Worm (Caenorhabditis elegans): Measurements from ENCODE around the gene oga-1.
A peak's percentile ranks its signal among the peaks of the same experiment; 100 is the strongest.

Gene oga-1

ce11 chrX:9372987-9373386, 25.8 kb upstream of the oga-1 start (continued):
- TF ChIP-seq fkh-8 (tag; optimal IDR thresholded peaks at IDR 0.05) = peak; percentile 9
- peak; percentile 69 for TF ChIP-seq rnt-1 (tag; optimal IDR thresholded peaks at IDR 0.05)
- TF ChIP-seq lin-35 (GFP tag; optimal IDR thresholded peaks at IDR 0.05) = peak in 1 of 2 experiments; percentile 56
- peak; percentile 63 for TF ChIP-seq nhr-19 (GFP tag; conservative IDR thresholded peaks at IDR 0.05)
- TF ChIP-seq nhr-90 (tag; optimal IDR thresholded peaks at IDR 0.05; ENCODE audit: poor library complexity) = peak; percentile 55
- no peak for TF ChIP-seq unc-86 (tag; optimal IDR thresholded peaks at IDR 0.05)
- peak; percentile 16 for TF ChIP-seq zip-4 (GFP tag; optimal IDR thresholded peaks at IDR 0.05)
- no peak for TF ChIP-seq efl-3 (GFP tag; optimal IDR thresholded peaks at IDR 0.05)
- TF ChIP-seq mep-1 (tag; optimal IDR thresholded peaks at IDR 0.05) = peak; percentile 46
- TF ChIP-seq skn-1 (tag; optimal IDR thresholded peaks at IDR 0.05) = no peak
- no peak for TF ChIP-seq mef-2 (tag; optimal IDR thresholded peaks at IDR 0.05)

ce11 chrX:9372221-9372620, 25.0 kb upstream of the oga-1 start:
- peak; percentile 1 for TF ChIP-seq fkh-10 (GFP tag; optimal IDR thresholded peaks at IDR 0.05)
- no peak for TF ChIP-seq sox-4 (tag; optimal IDR thresholded peaks at IDR 0.05)

- no peak for TF ChIP-seq ceh-82 (tag; optimal IDR thresholded peaks at IDR 0.05)
- TF ChIP-seq egl-13 (tag; optimal IDR thresholded peaks at IDR 0.05) = no peak
- no peak for TF ChIP-seq sox-4 (tag; optimal IDR thresholded peaks at IDR 0.05)
- no peak for TF ChIP-seq ceh-8 (GFP tag; optimal IDR thresholded peaks at IDR 0.05)
- TF ChIP-seq dsc-1 (tag; optimal IDR thresholded peaks at IDR 0.05) = no peak
- TF ChIP-seq efl-1 (optimal IDR thresholded peaks at IDR 0.05) = no peak
- TF ChIP-seq efl-1 (GFP tag; optimal IDR thresholded peaks at IDR 0.05 in 1 of 2) = no peak
These were observed 22.7 kb upstream of the oga-1 start for ce11 chrX:9369927-9370326.

ce11 chrX:9364501-9364900, 17.3 kb upstream of the oga-1 start, which contains the start of gene pkc-2:
Gene pkc-2 (plus strand): TSS chrX:9364818.
- TF ChIP-seq efl-1 (optimal IDR thresholded peaks at IDR 0.05) (no peak), efl-1 (GFP tag; optimal IDR thresholded peaks at IDR 0.05 in 1 of 2) (peak in 1 of 2 experiments; percentile 57), egl-27 (tag; optimal IDR thresholded peaks at IDR 0.05) (no peak), fkh-10 (GFP tag; optimal IDR thresholded peaks at IDR 0.05) (peak; percentile 90)

- no peak for TF ChIP-seq unc-98 (GFP tag; IDR thresholded peaks at IDR 0.05)
- TF ChIP-seq zip-4 (GFP tag; optimal IDR thresholded peaks at IDR 0.05) = no peak
- TF ChIP-seq zag-1 (tag; optimal IDR thresholded peaks at IDR 0.05) = no peak
- peak; percentile 87 for TF ChIP-seq elt-2 (tag; optimal IDR thresholded peaks at IDR 0.05)
- no peak for TF ChIP-seq blmp-1 (tag; optimal IDR thresholded peaks at IDR 0.05)
- TF ChIP-seq tbx-2 (tag; optimal IDR thresholded peaks at IDR 0.05) = no peak
- TF ChIP-seq sptf-1 (tag; optimal IDR thresholded peaks at IDR 0.05) = no peak
- no peak for TF ChIP-seq dsc-1 (tag; optimal IDR thresholded peaks at IDR 0.05)
- no peak for TF ChIP-seq egl-13 (tag; optimal IDR thresholded peaks at IDR 0.05)
- TF ChIP-seq efl-1 (optimal IDR thresholded peaks at IDR 0.05) = no peak
- no peak for TF ChIP-seq efl-1 (GFP tag; optimal IDR thresholded peaks at IDR 0.05 in 1 of 2)
- TF ChIP-seq ceh-63 (GFP tag; optimal IDR thresholded peaks at IDR 0.05) = no peak
- no peak for TF ChIP-seq fos-1 (tag; optimal IDR thresholded peaks at IDR 0.05)
- TF ChIP-seq nhr-19 (GFP tag; conservative IDR thresholded peaks at IDR 0.05) = no peak
- peak; percentile 14 for TF ChIP-seq nhr-90 (tag; optimal IDR thresholded peaks at IDR 0.05; ENCODE audit: poor library complexity)
These were observed 16.9 kb upstream of the oga-1 start for ce11 chrX:9364082-9364481.

ce11 chrX:9361136-9361535, 13.9 kb upstream of the oga-1 start:
- TF ChIP-seq lin-39 (tag; optimal IDR thresholded peaks at IDR 0.05) (no peak), dsc-1 (tag; optimal IDR thresholded peaks at IDR 0.05) (no peak), zip-4 (GFP tag; optimal IDR thresholded peaks at IDR 0.05) (no peak), fkh-10 (GFP tag; optimal IDR thresholded peaks at IDR 0.05) (peak; percentile 80), ceh-8 (GFP tag; optimal IDR thresholded peaks at IDR 0.05) (peak; percentile 8), pqm-1 (tag; optimal IDR thresholded peaks at IDR 0.05) (no peak), snu-23 (GFP tag; optimal IDR thresholded peaks at IDR 0.05) (no peak), unc-30 (tag; optimal IDR thresholded peaks at IDR 0.05) (no peak), nhr-85 (tag) (no peak), ces-1 (GFP tag; optimal IDR thresholded peaks at IDR 0.05) (peak; percentile 12), lin-14 (GFP tag; optimal IDR thresholded peaks at IDR 0.05) (peak; percentile 64), irx-1 (tag; optimal IDR thresholded peaks at IDR 0.05) (no peak), sup-37 (GFP tag; optimal IDR thresholded peaks at IDR 0.05) (no peak), dpl-1 (GFP tag; optimal IDR thresholded peaks at IDR 0.05) (no peak), ceh-88 (GFP tag; IDR thresholded peaks at IDR 0.05) (no peak)

Measured in whole organism, L1 larva.